Fruit fly (Drosophila melanogaster) whole organism, embryonic: ENCODE data around the gene CG6225.

Source experiments
- ATbp ChIP-seq: fragments of 200-800 bp; sonication (Bioruptor generic); optimal IDR thresholded peaks from 2 replicates; lab custom pipeline; 2017; ENCODE audit warnings: missing biosample characterization, mild to moderate bottlenecking, missing genetic modification characterization, missing genetic modification reagents
- CG7839 ChIP-seq: fragments of 200-800 bp; sonication (Bioruptor generic); optimal IDR thresholded peaks from 3 replicates; lab custom pipeline; 2018; ENCODE audit warnings: missing biosample characterization, mild to moderate bottlenecking, missing genetic modification characterization, moderate library complexity
- CTCF ChIP-seq: fragments of 200-800 bp; sonication (Bioruptor generic); optimal IDR thresholded peaks from 2 replicates; lab custom pipeline; 2017; ENCODE audit warnings: missing biosample characterization, mild to moderate bottlenecking, missing genetic modification characterization, moderate library complexity
- HmgD ChIP-seq: fragments of 200-800 bp; sonication (Bioruptor generic); optimal IDR thresholded peaks from 3 replicates; lab custom pipeline; 2016; ENCODE audit warnings: missing biosample characterization, missing genetic modification characterization
- abd-A ChIP-seq: fragments of 200-800 bp; sonication (Bioruptor generic); optimal IDR thresholded peaks from 3 replicates; lab custom pipeline; 2019; ENCODE audit warnings: missing biosample characterization, mild to moderate bottlenecking, missing genetic modification characterization, moderate library complexity
- sug ChIP-seq: fragments of 200-800 bp; optimal IDR thresholded peaks from 2 replicates; lab custom pipeline; 2019; ENCODE audit warnings: missing biosample characterization, mild to moderate bottlenecking, missing genetic modification characterization, moderate library complexity
- vfl ChIP-seq: fragments of 200-800 bp; sonication (Bioruptor generic); optimal IDR thresholded peaks from 2 replicates; lab custom pipeline; 2016; ENCODE audit warnings: missing biosample characterization, missing genetic modification characterization

DNA sequence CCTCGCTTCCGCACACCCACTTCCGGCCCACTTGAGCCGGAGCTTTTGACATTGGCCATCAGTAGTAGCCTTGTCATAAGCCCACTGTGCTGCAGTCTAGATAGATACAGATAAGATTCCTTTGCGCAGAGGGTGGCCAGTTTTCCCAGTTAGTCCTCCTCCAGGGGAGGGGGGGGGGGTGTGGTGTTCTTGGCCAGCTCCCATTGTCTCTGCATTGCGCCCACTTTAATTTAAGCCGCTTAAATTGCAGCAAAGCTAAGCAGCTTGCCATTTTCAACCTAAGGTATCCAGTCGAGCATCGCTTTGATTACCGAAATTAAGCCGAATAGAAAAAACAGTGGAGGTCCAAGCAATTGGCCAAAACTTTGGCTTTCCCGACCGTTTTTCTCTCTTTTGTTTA, 31.6 kb upstream of the CG6225 start:
- TF ChIP-seq HmgD (GFP tag; lab: Kevin White, UChicago) (no peak), vfl (GFP tag; lab: Kevin White, UChicago) (no peak), abd-A (tag; lab: Kevin White, UChicago) (no peak), ATbp (GFP tag; lab: Kevin White, UChicago) (no peak), CTCF (GFP tag; lab: Kevin White, UChicago) (no peak), sug (tag; lab: Kevin White, UChicago) (no peak), CG7839 (no peak)
